Worm (Caenorhabditis elegans): ENCODE results near the gene snpn-1.

Gene snpn-1

ce11 chrIV:5060984-5061383 is 29.9 kb downstream of the snpn-1 start, which contains the start of gene C09B9.7:
TSS of gene C09B9.7 (minus strand) at chrIV:5061084.
- TF ChIP-seq ztf-22 (GFP tag; optimal IDR thresholded peaks at IDR 0.05): no peak

ce11 chrIV:5055964-5056588 is 34.8 kb downstream of the snpn-1 start, which contains the start of gene msp-55:
TSS of gene msp-55 (minus strand) at chrIV:5056014.
- TF ChIP-seq sptf-2 (GFP tag; optimal IDR thresholded peaks at IDR 0.05) (no peak), F57A8.1 (GFP tag; optimal IDR thresholded peaks at IDR 0.05) (no peak), ccch-3 (GFP tag; optimal IDR thresholded peaks at IDR 0.05) (no peak), ztf-25 (GFP tag; IDR thresholded peaks at IDR 0.05) (no peak), attf-6 (GFP tag; IDR thresholded peaks at IDR 0.05) (no peak), F39B2.1 (GFP tag; IDR thresholded peaks at IDR 0.05) (no peak), akir-1 (GFP tag; optimal IDR thresholded peaks at IDR 0.05) (no peak), F55B11.4 (tag; optimal IDR thresholded peaks at IDR 0.05; ENCODE audit: borderline replicate concordance, insufficient read depth) (no peak), ztf-6 (GFP tag; IDR thresholded peaks at IDR 0.05) (no peak), madf-10 (tag; optimal IDR thresholded peaks at IDR 0.05) (no peak), F37B4.10 (GFP tag; IDR thresholded peaks at IDR 0.05) (no peak), pha-4 (tag; optimal IDR thresholded peaks at IDR 0.05) (no peak), somi-1 (GFP tag; optimal IDR thresholded peaks at IDR 0.05) (no peak), C17E4.6 (GFP tag; IDR thresholded peaks at IDR 0.05) (no peak), ceh-79 (tag; optimal IDR thresholded peaks at IDR 0.05) (no peak), ztf-18 (tag; optimal IDR thresholded peaks at IDR 0.05) (no peak)

ce11 chrIV:5054297-5054696 is 36.5 kb downstream of the snpn-1 start:
- TF ChIP-seq hlh-26 (GFP tag; conservative IDR thresholded peaks at IDR 0.05): no peak
- no peak for TF ChIP-seq madf-10 (tag; optimal IDR thresholded peaks at IDR 0.05)
- TF ChIP-seq dpl-1 (GFP tag; optimal IDR thresholded peaks at IDR 0.05): no peak
- TF ChIP-seq egl-44 (GFP tag; IDR thresholded peaks at IDR 0.05): no peak
- no peak for TF ChIP-seq attf-5 (GFP tag; optimal IDR thresholded peaks at IDR 0.05)
- TF ChIP-seq ztf-6 (GFP tag; IDR thresholded peaks at IDR 0.05): no peak
- TF ChIP-seq cebp-1 (GFP tag; IDR thresholded peaks at IDR 0.05): no peak
- TF ChIP-seq cebp-1 (tag; optimal IDR thresholded peaks at IDR 0.05): no peak
- TF ChIP-seq attf-3 (GFP tag; conservative IDR thresholded peaks at IDR 0.05): no peak
- TF ChIP-seq ets-4 (GFP tag; optimal IDR thresholded peaks at IDR 0.05): no peak
- no peak for TF ChIP-seq let-607 (tag; optimal IDR thresholded peaks at IDR 0.05)
- no peak for TF ChIP-seq ztf-22 (GFP tag; optimal IDR thresholded peaks at IDR 0.05)

- no peak for TF ChIP-seq nhr-80 (tag; optimal IDR thresholded peaks at IDR 0.05)
- TF ChIP-seq rec-8 (tag; optimal IDR thresholded peaks at IDR 0.05): no peak
- no peak for TF ChIP-seq hmg-20 (GFP tag; IDR thresholded peaks at IDR 0.05)
- TF ChIP-seq efl-1 (GFP tag; optimal IDR thresholded peaks at IDR 0.05): no peak
- no peak for TF ChIP-seq die-1 (tag; optimal IDR thresholded peaks at IDR 0.05)
- TF ChIP-seq madf-3 (GFP tag; IDR thresholded peaks at IDR 0.05): no peak
- no peak for TF ChIP-seq F37B4.10 (GFP tag; IDR thresholded peaks at IDR 0.05)
- TF ChIP-seq F49E8.2 (tag; optimal IDR thresholded peaks at IDR 0.05; ENCODE audit: insufficient read depth): no peak
- no peak for TF ChIP-seq ceh-79 (tag; optimal IDR thresholded peaks at IDR 0.05)
- TF ChIP-seq ceh-58 (GFP tag; IDR thresholded peaks at IDR 0.05): no peak
These were observed 45.5 kb downstream of the snpn-1 start, which contains the start of gene hot-9 for ce11 chrIV:5045389-5045788. TSS of gene hot-9 (minus strand) at chrIV:5045489.

All from whole organism, young adult.